Worm (Caenorhabditis elegans): ENCODE data around the gene repo-1.

DNA sequence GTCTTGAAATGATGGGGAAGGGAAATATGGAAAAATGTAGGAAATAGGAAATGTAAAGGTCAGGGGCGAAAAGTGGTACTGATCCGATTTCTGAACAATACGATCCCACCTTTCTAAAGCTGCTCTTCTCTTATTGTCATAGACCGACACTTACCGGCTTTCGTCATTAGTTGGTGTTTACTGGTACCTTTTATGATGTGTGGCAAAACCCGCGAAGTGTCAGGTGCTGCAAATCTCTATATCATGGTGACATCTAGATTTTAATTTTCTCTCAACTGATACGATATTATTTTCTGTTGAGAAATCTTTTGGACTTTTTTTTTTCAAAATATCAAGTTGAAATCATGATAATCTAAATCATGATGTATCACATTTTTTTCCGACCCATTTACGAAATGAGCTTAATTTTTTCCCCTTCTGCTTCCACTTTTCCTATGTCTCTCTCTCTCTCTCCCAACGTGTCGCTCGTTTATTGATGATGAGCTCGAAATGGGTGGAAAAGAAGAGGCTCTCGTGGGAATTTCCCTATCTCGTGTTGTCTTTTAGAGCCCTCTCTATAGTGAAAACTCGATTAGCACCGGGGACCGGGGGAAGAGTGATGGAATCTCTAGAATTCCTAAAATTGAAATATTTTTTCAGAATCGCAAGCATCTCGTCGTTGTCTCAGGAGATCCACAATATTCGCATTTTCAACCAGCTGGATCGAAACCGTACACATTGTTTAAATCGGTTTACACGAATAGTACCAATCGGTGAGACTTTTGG is 47.2 kb downstream of the repo-1 start:
- TF ChIP-seq skn-1 (tag; optimal IDR thresholded peaks at IDR 0.05) (no peak), nhr-76 (tag; optimal IDR thresholded peaks at IDR 0.05) (no peak), zag-1 (tag; optimal IDR thresholded peaks at IDR 0.05) (no peak)
